Fruit fly (Drosophila melanogaster): ENCODE results near the gene CG5500.

The CG5500 gene

dm6 chr3R:26887155-26887554 is 10.7 kb downstream of the CG5500 start:
- TF ChIP-seq Abd-B (GFP tag; optimal IDR thresholded peaks at IDR 0.05) = no peak

- no peak for TF ChIP-seq N (GFP tag; optimal IDR thresholded peaks at IDR 0.05)
- TF ChIP-seq OdsH (GFP tag; optimal IDR thresholded peaks at IDR 0.05) = peak; percentile 58
- no peak for TF ChIP-seq sage (GFP tag; optimal IDR thresholded peaks at IDR 0.05)
- TF ChIP-seq sv (GFP tag; optimal IDR thresholded peaks at IDR 0.05) = no peak
- peak; percentile 64 for TF ChIP-seq fru (GFP tag; optimal IDR thresholded peaks at IDR 0.05)
- peak in 1 of 2 experiments; percentile 56 for TF ChIP-seq foxo (GFP tag; optimal IDR thresholded peaks at IDR 0.05)
- peak; percentile 46 for TF ChIP-seq psq (GFP tag; optimal IDR thresholded peaks at IDR 0.05)
- peak; percentile 62 for TF ChIP-seq br (GFP tag; optimal IDR thresholded peaks at IDR 0.05)
- TF ChIP-seq woc (GFP tag; optimal IDR thresholded peaks at IDR 0.05) = peak; percentile 3
- TF ChIP-seq Rel (GFP tag; optimal IDR thresholded peaks at IDR 0.05) = no peak
- peak; percentile 6 for TF ChIP-seq Rel (tag; optimal IDR thresholded peaks at IDR 0.05)
- TF ChIP-seq rgr (GFP tag; optimal IDR thresholded peaks at IDR 0.05) = peak; percentile 59
- TF ChIP-seq Sp1 (GFP tag; optimal IDR thresholded peaks at IDR 0.05) = peak; percentile 33
- TF ChIP-seq ey (GFP tag; optimal IDR thresholded peaks at IDR 0.05) = peak; percentile 60
- peak; percentile 66 for TF ChIP-seq HLH106 (tag; optimal IDR thresholded peaks at IDR 0.05)
- TF ChIP-seq Hnf4 (GFP tag; optimal IDR thresholded peaks at IDR 0.05) = peak; percentile 44
- TF ChIP-seq CG32264 (GFP tag; optimal IDR thresholded peaks at IDR 0.05) = peak; percentile 13
- TF ChIP-seq CG9705 (GFP tag; optimal IDR thresholded peaks at IDR 0.05) = no peak
- TF ChIP-seq h (GFP tag; optimal IDR thresholded peaks at IDR 0.05) = peak; percentile 72
These were observed 11.8 kb downstream of the CG5500 start for dm6 chr3R:26888086-26888724.

DNA sequence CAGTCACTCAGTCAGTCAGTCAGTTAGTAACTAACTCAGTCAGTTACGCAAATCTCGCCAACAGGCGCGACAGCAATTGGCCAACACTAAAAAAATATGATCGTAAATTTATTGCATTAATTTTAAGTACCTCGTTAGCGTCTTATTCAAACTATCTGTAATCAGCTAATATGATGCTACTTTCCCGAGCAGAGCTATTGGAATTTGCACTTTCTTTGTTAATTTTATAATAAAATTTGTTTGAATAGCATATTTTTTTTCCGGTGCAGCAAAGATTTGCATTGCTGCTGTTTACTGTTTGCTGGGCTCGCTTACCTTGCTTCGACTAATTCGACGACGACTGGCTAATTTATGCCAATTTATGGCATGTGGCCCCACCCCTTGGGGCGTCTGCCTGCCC is 13.7 kb downstream of the CG5500 start:
- TF ChIP-seq ey (GFP tag; optimal IDR thresholded peaks at IDR 0.05) (no peak), br (GFP tag; optimal IDR thresholded peaks at IDR 0.05) (no peak), dl (GFP tag; optimal IDR thresholded peaks at IDR 0.05; ENCODE audit: insufficient read depth in 1 of 2, partially characterized antibody in 2 of 2) (no peak), GATAd (GFP tag; optimal IDR thresholded peaks at IDR 0.05) (no peak), OdsH (GFP tag; optimal IDR thresholded peaks at IDR 0.05) (no peak), fru (GFP tag; optimal IDR thresholded peaks at IDR 0.05) (no peak), woc (GFP tag; optimal IDR thresholded peaks at IDR 0.05) (no peak), Hr83 (GFP tag; optimal IDR thresholded peaks at IDR 0.05; ENCODE audit: poor library complexity, severe bottlenecking) (no peak), CG9705 (GFP tag; optimal IDR thresholded peaks at IDR 0.05) (no peak), HLH106 (tag; optimal IDR thresholded peaks at IDR 0.05) (no peak), sage (GFP tag; optimal IDR thresholded peaks at IDR 0.05) (no peak), dmrt93B (GFP tag; optimal IDR thresholded peaks at IDR 0.05) (no peak), Rel (GFP tag; optimal IDR thresholded peaks at IDR 0.05) (no peak), Rel (tag; optimal IDR thresholded peaks at IDR 0.05) (no peak)

dm6 chr3R:26890499-26890898 is 14.1 kb downstream of the CG5500 start:
- TF ChIP-seq Dfd (GFP tag; optimal IDR thresholded peaks at IDR 0.05) (no peak), Abd-B (GFP tag; optimal IDR thresholded peaks at IDR 0.05) (no peak), CG32264 (GFP tag; optimal IDR thresholded peaks at IDR 0.05) (no peak), Myc (optimal IDR thresholded peaks at IDR 0.05) (no peak), OdsH (GFP tag; optimal IDR thresholded peaks at IDR 0.05) (no peak), usp (GFP tag; optimal IDR thresholded peaks at IDR 0.05) (no peak)

- TF ChIP-seq pan (optimal IDR thresholded peaks at IDR 0.05) = no peak
- no peak for TF ChIP-seq tai (GFP tag; optimal IDR thresholded peaks at IDR 0.05)
- TF ChIP-seq Rel (GFP tag; optimal IDR thresholded peaks at IDR 0.05) = no peak
- TF ChIP-seq Rel (tag; optimal IDR thresholded peaks at IDR 0.05) = no peak
- TF ChIP-seq Jra (GFP tag; optimal IDR thresholded peaks at IDR 0.05) = no peak
- TF ChIP-seq usp (GFP tag; optimal IDR thresholded peaks at IDR 0.05) = no peak
- TF ChIP-seq dl (GFP tag; optimal IDR thresholded peaks at IDR 0.05; ENCODE audit: insufficient read depth in 1 of 2, partially characterized antibody in 2 of 2) = no peak
- TF ChIP-seq br (GFP tag; optimal IDR thresholded peaks at IDR 0.05) = peak; percentile 52
- no peak for TF ChIP-seq GATAd (GFP tag; optimal IDR thresholded peaks at IDR 0.05)
- no peak for TF ChIP-seq lola (GFP tag; optimal IDR thresholded peaks at IDR 0.05)
- TF ChIP-seq HLH106 (tag; optimal IDR thresholded peaks at IDR 0.05) = no peak
- TF ChIP-seq brk (GFP tag; optimal IDR thresholded peaks at IDR 0.05) = no peak
- no peak for TF ChIP-seq Sp1 (GFP tag; optimal IDR thresholded peaks at IDR 0.05)
- peak; percentile 59 for TF ChIP-seq ey (GFP tag; optimal IDR thresholded peaks at IDR 0.05)
- no peak for TF ChIP-seq dmrt93B (GFP tag; optimal IDR thresholded peaks at IDR 0.05)
- no peak for TF ChIP-seq CrebA (GFP tag; optimal IDR thresholded peaks at IDR 0.05; ENCODE audit: borderline replicate concordance)
- no peak for TF ChIP-seq Mio (GFP tag; optimal IDR thresholded peaks at IDR 0.05)
- no peak for TF ChIP-seq Vsx2 (GFP tag; optimal IDR thresholded peaks at IDR 0.05; ENCODE audit: partially characterized antibody)
- no peak for TF ChIP-seq Hr83 (GFP tag; optimal IDR thresholded peaks at IDR 0.05; ENCODE audit: poor library complexity, severe bottlenecking)
- no peak for TF ChIP-seq CG9705 (GFP tag; optimal IDR thresholded peaks at IDR 0.05)
- TF ChIP-seq sage (GFP tag; optimal IDR thresholded peaks at IDR 0.05) = no peak
- no peak for TF ChIP-seq jim (GFP tag; optimal IDR thresholded peaks at IDR 0.05)
- TF ChIP-seq CG32264 (GFP tag; optimal IDR thresholded peaks at IDR 0.05) = no peak
- TF ChIP-seq Abd-B (GFP tag; optimal IDR thresholded peaks at IDR 0.05) = no peak
- peak; percentile 33 for TF ChIP-seq Hnf4 (GFP tag; optimal IDR thresholded peaks at IDR 0.05)
- TF ChIP-seq psq (GFP tag; optimal IDR thresholded peaks at IDR 0.05) = peak; percentile 27
- TF ChIP-seq OdsH (GFP tag; optimal IDR thresholded peaks at IDR 0.05) = peak; percentile 36
- no peak for TF ChIP-seq h (GFP tag; optimal IDR thresholded peaks at IDR 0.05)
- no peak for TF ChIP-seq dsf (GFP tag; optimal IDR thresholded peaks at IDR 0.05; ENCODE audit: borderline replicate concordance)
- TF ChIP-seq Dfd (GFP tag; optimal IDR thresholded peaks at IDR 0.05) = no peak
- TF ChIP-seq foxo (GFP tag; optimal IDR thresholded peaks at IDR 0.05) = peak in 1 of 2 experiments; percentile 51
- peak; percentile 7 for TF ChIP-seq fru (GFP tag; optimal IDR thresholded peaks at IDR 0.05)
- TF ChIP-seq Myc (optimal IDR thresholded peaks at IDR 0.05) = no peak
These were observed 16.3 kb downstream of the CG5500 start for dm6 chr3R:26892764-26893163.

Measured in whole organism, wandering third instar larva.